Fruit fly (Drosophila melanogaster) whole organism, wandering third instar larva: ENCODE results near the gene Trmt6.

Experiments used
- Dfd ChIP-seq: fragments of >200 bp; optimal IDR thresholded peaks from 2 replicates; lab custom pipeline; 2017; ENCODE audit warnings: missing biosample characterization, missing genetic modification characterization
- HLH106 ChIP-seq: fragments of 200-800 bp; optimal IDR thresholded peaks from 3 replicates; lab custom pipeline; 2019; ENCODE audit warnings: missing biosample characterization, mild to moderate bottlenecking, missing genetic modification characterization, moderate library complexity
- Jra ChIP-seq: sonication (Bioruptor generic); optimal IDR thresholded peaks from 2 replicates; lab custom pipeline; 2016; ENCODE audit warnings: missing biosample characterization, missing genetic modification characterization
- Myc ChIP-seq: fragments of >200 bp; optimal IDR thresholded peaks from 2 replicates; lab custom pipeline; 2017
- OdsH ChIP-seq: fragments of 200-800 bp; sonication (Bioruptor generic); optimal IDR thresholded peaks from 2 replicates; lab custom pipeline; 2016; ENCODE audit warnings: missing biosample characterization, mild to moderate bottlenecking, missing genetic modification characterization
- br ChIP-seq: fragments of 200-800 bp; sonication (Bioruptor generic); optimal IDR thresholded peaks from 2 replicates; lab custom pipeline; 2016; ENCODE audit warnings: missing biosample characterization, missing genetic modification characterization
- dl ChIP-seq, 2 experiments: fragments of 175-275, 200-275 bp in 1 of 2; fragments of 200-275 bp in 1 of 2; sonication (Bioruptor generic); optimal IDR thresholded peaks; lab custom pipeline; 2018; ENCODE audit warnings: mild to moderate bottlenecking in 2 of 2, missing biosample characterization in 2 of 2, missing genetic modification characterization in 2 of 2, moderate library complexity in 2 of 2; ENCODE audit not compliant: partially characterized antibody in 2 of 2, insufficient read depth in 1 of 2
- foxo ChIP-seq, 2 experiments: fragments of 200-800 bp; sonication (Bioruptor generic); optimal IDR thresholded peaks; 2 replicates in 1 of 2; 3 replicates in 1 of 2; lab custom pipeline; 2016 to 2017; ENCODE audit warnings: missing biosample characterization in 2 of 2, missing genetic modification characterization in 2 of 2
- fru ChIP-seq: fragments of 200-800 bp; sonication (Bioruptor generic); optimal IDR thresholded peaks from 3 replicates; lab custom pipeline; 2016; ENCODE audit warnings: missing biosample characterization, mild to moderate bottlenecking, missing genetic modification characterization
- h ChIP-seq: fragments of 200-800 bp; sonication (Bioruptor generic); optimal IDR thresholded peaks from 3 replicates; lab custom pipeline; 2016; ENCODE audit warnings: missing biosample characterization, mild to moderate bottlenecking, missing genetic modification characterization
- lola ChIP-seq: fragments of >200 bp; optimal IDR thresholded peaks from 2 replicates; lab custom pipeline; 2017; ENCODE audit warnings: missing biosample characterization, missing genetic modification characterization
- psq ChIP-seq: fragments of 200-800 bp; sonication (Bioruptor generic); optimal IDR thresholded peaks from 3 replicates; lab custom pipeline; 2017; ENCODE audit warnings: missing biosample characterization, mild to moderate bottlenecking, missing genetic modification characterization, moderate library complexity

dm6 chr2L:6536044-6536581 is 26.0 kb downstream of the Trmt6 start:
- TF ChIP-seq psq (GFP tag; lab: Kevin White, UChicago) (no peak), foxo (GFP tag; optimal IDR thresholded peaks at IDR 0.05; lab: Kevin White, UChicago) (no peak), lola (GFP tag; lab: Kevin White, UChicago) (no peak), HLH106 (tag; lab: Kevin White, UChicago) (no peak), br (GFP tag; lab: Kevin White, UChicago) (no peak), dl (GFP tag; optimal IDR thresholded peaks at IDR 0.05; lab: Kevin White, UChicago; ENCODE audit: insufficient read depth in 1 of 2, partially characterized antibody in 2 of 2) (peak in 1 of 2 experiments; percentile 20), Jra (GFP tag; lab: Kevin White, UChicago) (no peak), fru (GFP tag; lab: Kevin White, UChicago) (no peak), OdsH (GFP tag; lab: Kevin White, UChicago) (no peak), Dfd (no peak), h (GFP tag; lab: Kevin White, UChicago) (no peak), Myc (no peak)
